Worm (Caenorhabditis elegans): ENCODE data around the gene C29E4.10.

- TF ChIP-seq zfp-3 (GFP tag; conservative IDR thresholded peaks at IDR 0.05) (no peak), unc-62 (GFP tag; optimal IDR thresholded peaks at IDR 0.05 in 1 of 2) (no peak), unc-62 (tag; optimal IDR thresholded peaks at IDR 0.05) (no peak), set-16 (GFP tag; IDR thresholded peaks at IDR 0.05) (no peak), R02D3.7 (tag; optimal IDR thresholded peaks at IDR 0.05) (no peak), unc-39 (tag; optimal IDR thresholded peaks at IDR 0.05) (no peak), nhr-6 (tag; optimal IDR thresholded peaks at IDR 0.05) (no peak), dmd-9 (GFP tag; IDR thresholded peaks at IDR 0.05) (no peak), unc-130 (GFP tag; optimal IDR thresholded peaks at IDR 0.05) (no peak), mxl-3 (GFP tag; optimal IDR thresholded peaks at IDR 0.05) (no peak)
These were observed 19.3 kb downstream of the C29E4.10 start, which contains the start of gene C29E4.9 for ce11 chrIII:7956965-7957364.

Data from whole organism, L4 larva.